Worm (Caenorhabditis elegans) whole organism, late embryonic: Measurements from ENCODE around the gene pqn-16.

Experiments used
- F13H6.1 ChIP-seq: sonication (generic microtip); optimal IDR thresholded peaks from 2 replicates; lab custom pipeline; 2016; ENCODE audit warnings: missing genetic modification characterization, missing compliant biosample characterization
- ama-1 ChIP-seq: fragments of 150-350 bp; optimal IDR thresholded peaks from 2 replicates; lab custom pipeline; 2014
- ceh-14 ChIP-seq: sonication (generic microtip); optimal IDR thresholded peaks from 2 replicates; lab custom pipeline; 2016; ENCODE audit warnings: missing genotype, missing genetic modification characterization, missing compliant biosample characterization
- ceh-34 ChIP-seq: sonication (generic microtip); optimal IDR thresholded peaks from 2 replicates; lab custom pipeline; 2016; ENCODE audit warnings: mild to moderate bottlenecking, missing genetic modification characterization, missing compliant biosample characterization
- che-1 ChIP-seq: sonication (generic microtip); optimal IDR thresholded peaks from 2 replicates; lab custom pipeline; 2016; ENCODE audit warnings: mild to moderate bottlenecking, missing genetic modification characterization, missing compliant biosample characterization
- ets-4 ChIP-seq: sonication (generic microtip); optimal IDR thresholded peaks from 2 replicates; lab custom pipeline; 2016; ENCODE audit warnings: missing genetic modification characterization, missing compliant biosample characterization
- fax-1 ChIP-seq: sonication (generic microtip); optimal IDR thresholded peaks from 2 replicates; lab custom pipeline; 2016; ENCODE audit warnings: missing genotype, missing genetic modification characterization, missing compliant biosample characterization
- lin-11 ChIP-seq: fragments of 200-800 bp; sonication (Bioruptor generic); optimal IDR thresholded peaks from 2 replicates; lab custom pipeline; 2018; ENCODE audit warnings: mild to moderate bottlenecking, missing genetic modification characterization, missing compliant biosample characterization
- pag-3 ChIP-seq: sonication (generic microtip); optimal IDR thresholded peaks from 2 replicates; lab custom pipeline; 2016; ENCODE audit warnings: missing compliant biosample characterization, missing genetic modification characterization, borderline replicate concordance
- pat-9 ChIP-seq: fragments of 200-800 bp; sonication (Bioruptor generic); optimal IDR thresholded peaks from 2 replicates; lab custom pipeline; 2018; ENCODE audit warnings: mild to moderate bottlenecking, missing genetic modification characterization, moderate library complexity, missing compliant biosample characterization
- syd-9 ChIP-seq: sonication (generic microtip); optimal IDR thresholded peaks from 2 replicates; lab custom pipeline; 2016; ENCODE audit warnings: mild to moderate bottlenecking, missing genetic modification characterization, moderate library complexity, missing compliant biosample characterization
- tbx-7 ChIP-seq: sonication (generic microtip); optimal IDR thresholded peaks from 2 replicates; lab custom pipeline; 2016; ENCODE audit warnings: missing genotype, missing genetic modification characterization, missing compliant biosample characterization
- zip-5 ChIP-seq: sonication (generic microtip); optimal IDR thresholded peaks from 2 replicates; lab custom pipeline; 2016; ENCODE audit warnings: missing genetic modification characterization, missing compliant biosample characterization

DNA sequence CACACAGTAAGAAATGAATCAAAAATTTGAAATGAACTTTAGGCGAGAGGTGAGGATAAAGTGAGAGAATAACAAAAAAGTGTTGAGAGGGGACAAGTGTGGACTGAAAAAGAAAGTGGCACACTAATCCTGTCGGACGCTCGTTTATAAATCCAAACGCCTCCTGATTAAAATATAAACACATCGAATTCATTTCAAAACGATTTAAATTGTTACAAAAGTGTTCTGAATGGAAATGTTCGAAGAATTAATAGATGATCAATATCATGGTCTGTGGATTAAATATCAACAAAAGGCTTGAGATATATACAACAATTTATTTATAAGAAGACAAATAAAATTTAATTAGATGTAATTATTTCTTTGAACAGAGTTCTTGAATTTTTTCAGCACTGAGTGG is 5.8 kb upstream of the pqn-16 start, which contains the start of gene B0222.11:
- no peak for TF ChIP-seq ceh-14 (tag; lab: Kevin White, UChicago)
- TF ChIP-seq syd-9 (tag; lab: Kevin White, UChicago) = no peak
- TF ChIP-seq F13H6.1 (tag; lab: Kevin White, UChicago) = no peak
- TF ChIP-seq tbx-7 = no peak
- TF ChIP-seq che-1 (tag; lab: Kevin White, UChicago) = no peak
- no peak for TF ChIP-seq lin-11
- no peak for TF ChIP-seq pag-3 (tag; lab: Kevin White, UChicago)
- no peak for TF ChIP-seq fax-1 (tag; lab: Kevin White, UChicago)
- TF ChIP-seq ceh-34 (tag; lab: Kevin White, UChicago) = no peak
- TF ChIP-seq ets-4 (tag; lab: Kevin White, UChicago) = no peak
- no peak for TF ChIP-seq zip-5 (tag; lab: Kevin White, UChicago)
- no peak for TF ChIP-seq ama-1 (lab: Kevin White, UChicago)
- TF ChIP-seq pat-9 (tag; lab: Kevin White, UChicago) = no peak
